Worm (Caenorhabditis elegans): Measurements from ENCODE around the gene T11G6.5.

DNA sequence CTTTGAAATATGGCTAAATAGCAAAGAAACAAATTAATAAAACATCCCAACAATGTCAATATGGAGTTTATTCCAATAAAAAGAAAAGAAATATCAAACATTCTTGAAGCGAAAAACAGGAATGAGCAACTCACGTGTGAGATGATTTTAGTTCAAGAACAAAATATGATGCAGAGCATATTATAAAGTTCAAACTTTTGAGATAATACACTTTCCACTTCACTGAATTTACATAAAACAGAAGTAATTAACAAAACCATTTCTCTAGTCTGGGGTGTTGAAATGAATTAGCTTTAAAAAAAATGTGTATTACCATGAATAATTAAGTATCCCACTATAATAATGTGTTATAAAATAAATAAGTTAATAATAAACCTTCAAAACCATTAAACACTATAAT lies 55.8 kb downstream of the T11G6.5 start, which contains the start of gene srd-7:
- TF ChIP-seq flt-1 (GFP tag; IDR thresholded peaks at IDR 0.05) (no peak), ztf-23 (GFP tag; IDR thresholded peaks at IDR 0.05) (no peak), cog-1 (tag; optimal IDR thresholded peaks at IDR 0.05) (no peak), T22C8.4 (GFP tag; IDR thresholded peaks at IDR 0.05) (no peak), ref-1 (GFP tag; conservative IDR thresholded peaks at IDR 0.05) (no peak), klf-2 (GFP tag; conservative IDR thresholded peaks at IDR 0.05) (no peak), med-1 (GFP tag; optimal IDR thresholded peaks at IDR 0.05; ENCODE audit: insufficient read depth) (no peak), tab-1 (GFP tag; IDR thresholded peaks at IDR 0.05) (no peak)
